Worm (Caenorhabditis elegans): ENCODE results near the gene lbp-8.

- TF ChIP-seq flt-1 (GFP tag; IDR thresholded peaks at IDR 0.05) (no peak), ztf-29 (GFP tag; IDR thresholded peaks at IDR 0.05) (no peak), klf-2 (GFP tag; conservative IDR thresholded peaks at IDR 0.05) (no peak), med-1 (GFP tag; optimal IDR thresholded peaks at IDR 0.05; ENCODE audit: insufficient read depth) (no peak), T22C8.4 (GFP tag; IDR thresholded peaks at IDR 0.05) (no peak), tab-1 (GFP tag; IDR thresholded peaks at IDR 0.05) (no peak), cog-1 (tag; optimal IDR thresholded peaks at IDR 0.05) (no peak), ref-1 (GFP tag; conservative IDR thresholded peaks at IDR 0.05) (no peak), ztf-23 (GFP tag; IDR thresholded peaks at IDR 0.05) (no peak)
Measured at ce11 chrV:13915390-13915789, 24.8 kb downstream of the lbp-8 start, which contains the start of gene gcy-32.
